Worm (Caenorhabditis elegans) whole organism, L1 larva: Measurements from ENCODE around the gene C55A1.7.
"Not testable (repeated sequence)": the region's sequence is repeated elsewhere in the genome, so short reads cannot be mapped to it uniquely, and the experiment has no call there.

ENCODE experiments used
- aha-1 ChIP-seq: fragments of 150-350 bp; optimal IDR thresholded peaks from 2 replicates; lab custom pipeline; 2014; ENCODE audit warnings: missing biosample characterization, missing genetic modification characterization
- fkh-10 ChIP-seq: sonication (generic microtip); optimal IDR thresholded peaks from 2 replicates; lab custom pipeline; 2017; ENCODE audit warnings: missing biosample characterization, missing genetic modification reagents, missing genetic modification characterization
- fos-1 ChIP-seq: fragments of 150-350 bp; optimal IDR thresholded peaks from 2 replicates; lab custom pipeline; 2014; ENCODE audit warnings: missing biosample characterization, missing genetic modification characterization
- unc-98 ChIP-seq: fragments of 200-800 bp; sonication (Bioruptor generic); IDR thresholded peaks from 2 replicates; pipeline ENCODE4 v1.3.6; 2022; ENCODE audit warnings: missing genetic modification characterization, missing compliant biosample characterization

- not testable (repeated sequence) for TF ChIP-seq fkh-10 (GFP tag; lab: Kevin White, UChicago); unc-98 (GFP tag; lab: Robert Waterston, UW); fos-1 (tag; lab: Kevin White, UChicago); aha-1
Observed at ce11 chrV:15643192-15643591, 4.2 kb downstream of the C55A1.7 start, which contains the start of gene C55A1.4.
